Fruit fly (Drosophila melanogaster) whole organism, prepupa: ENCODE measurements around the gene Hmgcl.

Experiments
- Blimp-1 ChIP-seq: fragments of 200-800 bp; sonication (Bioruptor generic); optimal IDR thresholded peaks from 3 replicates; lab custom pipeline; 2017; ENCODE audit warnings: missing biosample characterization, missing genetic modification characterization, mild to moderate bottlenecking, moderate library complexity, missing genetic modification reagents
- CG10631 ChIP-seq: fragments of 200-800 bp; sonication (Bioruptor generic); optimal IDR thresholded peaks from 2 replicates; lab custom pipeline; 2016; ENCODE audit warnings: missing biosample characterization, missing genetic modification characterization
- CG11294 ChIP-seq: fragments of 200-800 bp; sonication (Bioruptor generic); IDR thresholded peaks from 2 replicates; pipeline ENCODE4 v1.3.6; 2022; ENCODE audit warnings: missing biosample characterization, missing genetic modification characterization
- CG11902 ChIP-seq: fragments of 200-800 bp; sonication (Bioruptor generic); optimal IDR thresholded peaks from 3 replicates; lab custom pipeline; 2016; ENCODE audit warnings: missing biosample characterization, missing genetic modification characterization
- CG1621 ChIP-seq: fragments of 200-800 bp; sonication (Bioruptor generic); optimal IDR thresholded peaks from 3 replicates; lab custom pipeline; 2018; ENCODE audit warnings: missing biosample characterization, mild to moderate bottlenecking, missing genetic modification characterization
- CG3032 ChIP-seq: fragments of 200-800 bp; optimal IDR thresholded peaks from 2 replicates; lab custom pipeline; 2019; ENCODE audit warnings: missing biosample characterization, mild to moderate bottlenecking, missing genetic modification characterization, moderate library complexity
- CG32006 ChIP-seq: fragments of 200-800 bp; sonication (Bioruptor generic); optimal IDR thresholded peaks from 3 replicates; lab custom pipeline; 2017; ENCODE audit warnings: missing biosample characterization, mild to moderate bottlenecking, missing genetic modification characterization
- CG34406 ChIP-seq: fragments of 200-800 bp; sonication (Bioruptor generic); optimal IDR thresholded peaks from 3 replicates; lab custom pipeline; 2016; ENCODE audit warnings: missing biosample characterization, missing genetic modification characterization
- CG3919 ChIP-seq: fragments of 200-800 bp; sonication (Bioruptor generic); optimal IDR thresholded peaks from 3 replicates; lab custom pipeline; 2016; ENCODE audit warnings: missing biosample characterization, missing genetic modification characterization
- CG4318 ChIP-seq: fragments of 200-800 bp; sonication (Bioruptor generic); optimal IDR thresholded peaks from 3 replicates; lab custom pipeline; 2017; ENCODE audit warnings: missing biosample characterization, mild to moderate bottlenecking, missing genetic modification characterization
- CG6163 ChIP-seq: fragments of 200-800 bp; sonication (Bioruptor generic); IDR thresholded peaks from 3 replicates; pipeline ENCODE4 v1.3.6; 2022; ENCODE audit warnings: missing biosample characterization, missing genetic modification characterization
- CG6276 ChIP-seq: fragments of 200-800 bp; sonication (Bioruptor generic); optimal IDR thresholded peaks from 2 replicates; lab custom pipeline; 2017; ENCODE audit warnings: missing biosample characterization, mild to moderate bottlenecking, missing genetic modification characterization
- CG6808 ChIP-seq: fragments of 200-800 bp; sonication (Bioruptor generic); optimal IDR thresholded peaks from 3 replicates; lab custom pipeline; 2017; ENCODE audit warnings: missing biosample characterization, missing genetic modification characterization, mild to moderate bottlenecking, moderate library complexity, missing genetic modification reagents
- CG6854 ChIP-seq: fragments of 200-800 bp; sonication (Bioruptor generic); optimal IDR thresholded peaks from 2 replicates; lab custom pipeline; 2017; ENCODE audit warnings: missing biosample characterization, mild to moderate bottlenecking, missing genetic modification characterization
- CG8119 ChIP-seq: fragments of 200-800 bp; sonication (Bioruptor generic); IDR thresholded peaks from 3 replicates; pipeline ENCODE4 v1.3.6; 2022; ENCODE audit warnings: missing biosample characterization, missing genetic modification characterization
- CG8319 ChIP-seq: fragments of 200-800 bp; sonication (Bioruptor generic); optimal IDR thresholded peaks from 3 replicates; lab custom pipeline; 2016; ENCODE audit warnings: missing biosample characterization, missing genetic modification characterization
- CG8632 ChIP-seq: fragments of 200-800 bp; sonication (Bioruptor generic); optimal IDR thresholded peaks from 3 replicates; lab custom pipeline; 2016; ENCODE audit warnings: missing biosample characterization, missing genetic modification characterization
- Eip78C ChIP-seq: fragments of 200-800 bp; sonication (Bioruptor generic); peaks from one replicate; lab custom pipeline; 2016; ENCODE audit warnings: missing biosample characterization, missing genetic modification characterization
- Eip93F ChIP-seq: fragments of 200-800 bp; sonication (Bioruptor generic); optimal IDR thresholded peaks from 2 replicates; lab custom pipeline; 2016; ENCODE audit warnings: missing biosample characterization, mild to moderate bottlenecking, missing genetic modification characterization
- Gug ChIP-seq: fragments of 200-800 bp; sonication (Bioruptor generic); IDR thresholded peaks from 2 replicates; pipeline ENCODE4 v1.3.6; 2022; ENCODE audit warnings: missing biosample characterization, missing genetic modification characterization
- Hr38 ChIP-seq: sonication (Bioruptor generic); optimal IDR thresholded peaks from 2 replicates; lab custom pipeline; 2016; ENCODE audit warnings: missing biosample characterization, missing genetic modification characterization
- Hr39 ChIP-seq: fragments of 200-800 bp; sonication (Bioruptor generic); optimal IDR thresholded peaks from 2 replicates; lab custom pipeline; 2016; ENCODE audit warnings: missing biosample characterization, missing genetic modification characterization
- Hr4 ChIP-seq: fragments of 200-800 bp; sonication (Bioruptor generic); optimal IDR thresholded peaks from 3 replicates; lab custom pipeline; 2016; ENCODE audit warnings: missing biosample characterization, missing genetic modification characterization
- OdsH ChIP-seq: fragments of 200-800 bp; sonication (Bioruptor generic); optimal IDR thresholded peaks from 3 replicates; lab custom pipeline; 2016; ENCODE audit warnings: missing biosample characterization, missing genetic modification characterization
- Sox102F ChIP-seq: fragments of 200-800 bp; sonication (Bioruptor generic); optimal IDR thresholded peaks from 2 replicates; lab custom pipeline; 2016; ENCODE audit warnings: missing biosample characterization, mild to moderate bottlenecking, missing genetic modification characterization
- Sox15 ChIP-seq: fragments of 200-800 bp; sonication (Bioruptor generic); optimal IDR thresholded peaks from 3 replicates; lab custom pipeline; 2016; ENCODE audit warnings: missing biosample characterization, missing genetic modification characterization
- acj6 ChIP-seq: fragments of 200-800 bp; sonication (Bioruptor generic); optimal IDR thresholded peaks from 3 replicates; lab custom pipeline; 2016; ENCODE audit warnings: missing biosample characterization, missing genetic modification characterization
- dac ChIP-seq: fragments of 200-800 bp; sonication (Bioruptor generic); optimal IDR thresholded peaks from 2 replicates; lab custom pipeline; 2017; ENCODE audit warnings: missing biosample characterization, mild to moderate bottlenecking, missing genetic modification characterization
- dsx ChIP-seq: fragments of 200-800 bp; optimal IDR thresholded peaks from 3 replicates; lab custom pipeline; 2019; ENCODE audit warnings: missing biosample characterization, mild to moderate bottlenecking, missing genetic modification characterization, moderate library complexity; ENCODE audit not compliant: poor library complexity, severe bottlenecking
- eg ChIP-seq: fragments of 200-800 bp; sonication (Bioruptor generic); IDR thresholded peaks from 3 replicates; pipeline ENCODE4 v1.3.6; 2022; ENCODE audit warnings: missing biosample characterization, missing genetic modification characterization
- esn ChIP-seq: fragments of 200-800 bp; sonication (Bioruptor generic); optimal IDR thresholded peaks from 2 replicates; lab custom pipeline; 2016; ENCODE audit warnings: missing biosample characterization, mild to moderate bottlenecking, missing genetic modification characterization, moderate library complexity
- fd59A ChIP-seq: fragments of 200-800 bp; sonication (Bioruptor generic); optimal IDR thresholded peaks from 2 replicates; lab custom pipeline; 2017; ENCODE audit warnings: missing biosample characterization, mild to moderate bottlenecking, missing genetic modification characterization, missing genetic modification reagents
- fkh ChIP-seq: fragments of 200-800 bp; sonication (Bioruptor generic); optimal IDR thresholded peaks from 3 replicates; lab custom pipeline; 2017; ENCODE audit warnings: missing biosample characterization, mild to moderate bottlenecking, missing genetic modification characterization, moderate library complexity
- net ChIP-seq: fragments of 200-800 bp; sonication (Bioruptor generic); optimal IDR thresholded peaks from 3 replicates; lab custom pipeline; 2016; ENCODE audit warnings: missing biosample characterization, missing genetic modification characterization
- pdm3 ChIP-seq: fragments of 200-800 bp; sonication (Bioruptor generic); optimal IDR thresholded peaks from 3 replicates; lab custom pipeline; 2016; ENCODE audit warnings: missing biosample characterization, missing genetic modification characterization
- salr ChIP-seq, 2 experiments: fragments of 200-800 bp; sonication (Bioruptor generic); optimal IDR thresholded peaks; 3 replicates each; lab custom pipeline; 2016 to 2018; ENCODE audit warnings: missing biosample characterization in 2 of 2, missing genetic modification characterization in 2 of 2, mild to moderate bottlenecking in 1 of 2
- ss ChIP-seq, 2 experiments: fragments of 200-800 bp; sonication (Bioruptor generic); optimal IDR thresholded peaks; 2 replicates in 1 of 2; 3 replicates in 1 of 2; lab custom pipeline; 2017 to 2018; ENCODE audit warnings: mild to moderate bottlenecking in 2 of 2, missing biosample characterization in 2 of 2, missing genetic modification characterization in 2 of 2, moderate library complexity in 1 of 2
- svp ChIP-seq: fragments of 200-800 bp; sonication (Bioruptor generic); peaks from one replicate; lab custom pipeline; 2016; ENCODE audit warnings: missing biosample characterization, missing genetic modification characterization
- vri ChIP-seq: fragments of 200-800 bp; sonication (Bioruptor generic); optimal IDR thresholded peaks from 3 replicates; lab custom pipeline; 2016; ENCODE audit warnings: missing biosample characterization, mild to moderate bottlenecking, missing genetic modification characterization

Gene Hmgcl

dm6 chr2L:6964022-6964434 is 3.9 kb downstream of the Hmgcl start, which contains the start of the genes sip2 and Coprox (continued):
- TF ChIP-seq Hr39 (GFP tag; lab: Kevin White, UChicago) (no peak), CG6854 (GFP tag; lab: Kevin White, UChicago) (no peak), CG34406 (GFP tag; lab: Kevin White, UChicago) (no peak), CG32006 (GFP tag; lab: Kevin White, UChicago) (no peak), vri (GFP tag; lab: Kevin White, UChicago) (peak; percentile 34), dac (GFP tag; lab: Kevin White, UChicago) (no peak), Hr4 (GFP tag; lab: Kevin White, UChicago) (no peak), Blimp-1 (GFP tag; lab: Kevin White, UChicago) (no peak), esn (GFP tag; lab: Kevin White, UChicago) (peak; percentile 58), Gug (peak; percentile 22; the same call in 1 of the 2 replicates), CG3032 (tag; lab: Kevin White, UChicago) (peak; percentile 77), salr (GFP tag; optimal IDR thresholded peaks at IDR 0.05; lab: Kevin White, UChicago) (no peak), CG10631 (GFP tag; lab: Kevin White, UChicago) (peak; percentile 84), Hr38 (GFP tag; lab: Kevin White, UChicago) (no peak)

DNA sequence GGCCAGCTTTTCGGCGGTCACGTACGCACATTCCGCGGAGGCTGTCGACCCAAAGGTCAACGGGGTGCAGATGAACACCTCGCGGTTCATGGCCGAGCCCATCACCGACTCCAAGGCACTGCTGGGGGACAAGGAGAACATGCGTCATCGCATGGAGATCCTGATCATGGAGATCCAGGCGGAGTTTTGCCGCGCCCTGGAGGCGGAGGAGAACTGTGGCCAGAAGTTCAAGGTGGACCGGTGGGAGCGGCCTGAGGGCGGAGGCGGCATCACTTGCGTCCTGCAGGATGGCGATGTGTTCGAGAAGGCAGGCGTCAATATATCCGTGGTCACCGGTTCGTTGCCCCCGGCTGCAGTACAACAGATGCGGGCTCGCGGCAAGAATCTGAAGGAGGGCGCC is 4.5 kb downstream of the Hmgcl start:
- TF ChIP-seq CG8319: no peak

dm6 chr2L:6966309-6966708 is 6.1 kb downstream of the Hmgcl start:
- TF ChIP-seq CG11294 (GFP tag; lab: Robert Waterston, UW) (no peak), CG11902 (GFP tag; lab: Kevin White, UChicago) (no peak), CG10631 (GFP tag; lab: Kevin White, UChicago) (no peak), CG6276 (GFP tag; lab: Kevin White, UChicago) (no peak), pdm3 (GFP tag; lab: Kevin White, UChicago) (no peak), ss (GFP tag; optimal IDR thresholded peaks at IDR 0.05; lab: Kevin White, UChicago) (peak; percentile 18 to 28), svp (no peak), CG3919 (no peak), vri (GFP tag; lab: Kevin White, UChicago) (no peak), Hr4 (GFP tag; lab: Kevin White, UChicago) (no peak), acj6 (GFP tag; lab: Kevin White, UChicago) (no peak), CG1621 (peak; percentile 71), CG8632 (GFP tag; lab: Kevin White, UChicago) (no peak), CG4318 (GFP tag; lab: Kevin White, UChicago) (no peak), dsx (GFP tag; lab: Kevin White, UChicago) (peak; percentile 50), salr (GFP tag; optimal IDR thresholded peaks at IDR 0.05; lab: Kevin White, UChicago) (no peak), Blimp-1 (GFP tag; lab: Kevin White, UChicago) (no peak), esn (GFP tag; lab: Kevin White, UChicago) (no peak), CG6808 (peak; percentile 36)

DNA sequence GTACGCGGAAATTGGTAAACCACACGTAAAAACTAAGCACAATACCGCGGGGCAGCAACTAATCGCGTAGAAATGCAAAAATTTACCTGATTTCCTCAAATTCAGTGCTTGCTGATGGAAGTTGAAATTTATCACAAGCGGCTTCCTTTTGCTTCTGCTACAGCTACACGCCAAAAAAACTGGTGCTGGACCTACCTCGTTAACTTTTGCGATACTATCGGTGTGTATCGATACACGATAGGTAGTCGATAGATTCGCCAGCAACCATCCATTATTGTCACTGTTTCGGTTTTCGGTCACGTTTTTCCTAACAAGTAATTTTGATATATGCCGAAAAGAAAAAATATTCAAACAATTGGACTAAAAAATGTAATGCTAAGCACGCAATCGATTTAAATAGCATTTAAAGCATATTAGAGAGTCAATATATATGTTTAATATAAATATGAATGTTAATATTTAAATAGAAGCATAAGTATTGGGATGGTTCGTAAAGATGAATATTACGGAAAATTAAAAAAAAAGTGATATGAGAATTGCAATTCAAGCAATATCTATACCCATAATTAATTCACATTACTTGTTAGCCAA is 7.3 kb downstream of the Hmgcl start, which contains the start of gene Sumo:
Gene Sumo, minus strand, starts transcription at position 223 of the 591 bp plus-strand sequence.
- 0 out of 3 replicates have a peak, but pooled peaks have one; percentile 6 for TF ChIP-seq CG6163 (GFP tag; lab: Robert Waterston, UW)
- TF ChIP-seq eg: peak; percentile 2; the same call in 1 of the 3 replicates
- TF ChIP-seq Sox15 (GFP tag; lab: Kevin White, UChicago): peak; percentile 5
- no peak for TF ChIP-seq Hr39 (GFP tag; lab: Kevin White, UChicago)
- peak; percentile 41 for TF ChIP-seq Eip93F (GFP tag; lab: Kevin White, UChicago)
- TF ChIP-seq salr (GFP tag; optimal IDR thresholded peaks at IDR 0.05; lab: Kevin White, UChicago): peak in 1 of 2 experiments; percentile 41
- TF ChIP-seq CG3032 (tag; lab: Kevin White, UChicago): peak; percentile 21
- peak; percentile 11 for TF ChIP-seq CG32006 (GFP tag; lab: Kevin White, UChicago)
- peak; percentile 12 for TF ChIP-seq fd59A (GFP tag; lab: Kevin White, UChicago)
- TF ChIP-seq Sox102F (GFP tag; lab: Kevin White, UChicago): no peak
- TF ChIP-seq CG1621: no peak
- 0 out of 3 replicates have a peak, but pooled peaks have one; percentile 2 for TF ChIP-seq CG8119 (GFP tag; lab: Robert Waterston, UW)
- TF ChIP-seq net: no peak
- TF ChIP-seq OdsH: peak; percentile 18
- peak; percentile 60 for TF ChIP-seq CG6854 (GFP tag; lab: Kevin White, UChicago)
- TF ChIP-seq Eip78C (GFP tag; lab: Kevin White, UChicago): peak; percentile 14
- no peak for TF ChIP-seq ss (GFP tag; optimal IDR thresholded peaks at IDR 0.05; lab: Kevin White, UChicago)
- TF ChIP-seq CG11294 (GFP tag; lab: Robert Waterston, UW): no peak
- TF ChIP-seq fkh: no peak
